Worm (Caenorhabditis elegans) whole organism, midembryonic: ENCODE measurements around the gene F35G12.12.

Source experiments
- flt-1 ChIP-seq: fragments of 200-800 bp; sonication (Bioruptor generic); IDR thresholded peaks from 2 replicates; pipeline ENCODE4 v1.3.6; 2022; ENCODE audit warnings: missing genetic modification characterization, missing compliant biosample characterization
- med-1 ChIP-seq: sonication (generic microtip); optimal IDR thresholded peaks from 2 replicates; lab custom pipeline; 2017; ENCODE audit warnings: missing genetic modification characterization, mild to moderate bottlenecking, missing compliant biosample characterization, antibody characterized with exemption, missing genetic modification reagents; ENCODE audit not compliant: insufficient read depth
- ztf-23 ChIP-seq: fragments of 200-800 bp; sonication (Bioruptor generic); IDR thresholded peaks from 2 replicates; pipeline ENCODE4 v1.3.6; 2022; ENCODE audit warnings: missing genetic modification reagents, missing genetic modification characterization, missing compliant biosample characterization

DNA sequence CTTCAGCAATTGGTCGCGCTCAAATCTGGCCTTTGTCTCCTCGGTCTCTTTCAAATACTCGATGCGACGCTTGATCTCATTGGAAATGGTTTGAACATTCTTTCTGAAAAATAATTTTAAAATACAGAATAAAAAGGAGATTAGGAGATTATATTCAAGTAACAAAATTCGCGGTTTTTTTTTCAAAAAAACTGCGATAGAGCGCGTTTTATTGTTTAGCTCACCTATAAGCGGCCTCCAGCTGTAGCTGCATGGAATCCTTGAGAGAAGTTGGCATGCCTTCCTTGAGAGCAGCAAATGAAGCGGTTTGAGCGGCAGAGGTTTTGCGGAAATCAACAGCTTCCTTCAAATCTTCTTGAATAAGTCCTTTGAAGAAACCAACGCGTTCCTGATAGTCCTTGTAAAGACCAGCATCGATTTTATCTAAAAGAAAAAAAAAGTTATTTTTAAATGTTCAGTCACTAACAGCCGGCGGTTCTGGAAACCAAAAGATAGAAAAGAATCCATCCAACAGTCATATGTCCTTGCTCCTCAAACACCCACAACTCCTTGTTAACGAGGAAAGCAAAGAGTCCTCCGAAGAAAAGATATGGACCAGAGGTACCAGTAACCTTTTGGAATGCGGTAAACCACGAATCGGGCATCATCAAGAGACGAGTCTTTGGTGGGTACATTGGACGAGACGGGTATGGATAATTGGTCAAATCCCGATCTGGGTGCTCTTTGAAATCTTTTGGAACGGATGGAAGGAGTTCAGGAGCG, 13.3 kb downstream of the F35G12.12 start:
- TF ChIP-seq ztf-23 (GFP tag; lab: Robert Waterston, UW) (no peak), flt-1 (GFP tag; lab: Robert Waterston, UW) (no peak), med-1 (GFP tag; lab: Kevin White, UChicago) (no peak)
